Fruit fly (Drosophila melanogaster): ENCODE results near the gene RYa-R.

RYa-R gene

dm6 chr3R:27002787-27003186, 6.0 kb downstream of the RYa-R start:
- TF ChIP-seq Eip75B (GFP tag; optimal IDR thresholded peaks at IDR 0.05) (no peak), Met (GFP tag; optimal IDR thresholded peaks at IDR 0.05) (no peak), CG15336 (GFP tag; IDR thresholded peaks at IDR 0.05) (no peak), CG6163 (GFP tag; IDR thresholded peaks at IDR 0.05) (no peak), Ets96B (tag; optimal IDR thresholded peaks at IDR 0.05) (no peak)

DNA sequence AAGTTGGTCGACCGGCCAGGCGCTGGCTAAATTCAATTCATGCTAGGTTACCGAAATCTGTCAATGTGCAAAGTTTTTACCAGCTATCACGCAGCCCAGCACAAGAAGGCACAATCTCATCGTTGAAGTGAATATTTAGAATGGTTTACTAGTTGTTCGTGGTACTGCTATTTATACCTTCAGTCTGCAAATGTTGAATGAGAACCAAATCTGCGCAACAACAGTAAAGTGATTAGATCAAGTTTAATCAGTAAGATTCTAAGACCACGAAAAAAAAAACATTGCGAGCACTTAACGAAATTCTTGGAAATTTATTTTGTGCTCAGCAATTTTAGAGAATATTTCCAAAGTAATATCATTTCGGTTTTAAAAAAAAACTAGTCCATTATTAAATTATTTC, 8.6 kb downstream of the RYa-R start, which contains the start of gene CG6296:
Gene CG6296, minus strand, starts transcription at position 132 of the 400 bp plus-strand sequence.
- TF ChIP-seq CG7368 (GFP tag; optimal IDR thresholded peaks at IDR 0.05) (no peak), CG8632 (GFP tag; optimal IDR thresholded peaks at IDR 0.05) (no peak), CG16779 (tag; optimal IDR thresholded peaks at IDR 0.05) (no peak), Ets96B (tag; optimal IDR thresholded peaks at IDR 0.05) (no peak), CG11294 (GFP tag; IDR thresholded peaks at IDR 0.05) (no peak), cyc (GFP tag; optimal IDR thresholded peaks at IDR 0.05) (no peak), Blimp-1 (GFP tag; optimal IDR thresholded peaks at IDR 0.05) (no peak), fd85E (GFP tag; optimal IDR thresholded peaks at IDR 0.05) (no peak), topi (GFP tag; optimal IDR thresholded peaks at IDR 0.05) (no peak), fkh (GFP tag; optimal IDR thresholded peaks at IDR 0.05) (no peak), Smox (GFP tag; optimal IDR thresholded peaks at IDR 0.05) (no peak), spab (GFP tag; optimal IDR thresholded peaks at IDR 0.05) (no peak), esn (GFP tag; optimal IDR thresholded peaks at IDR 0.05) (no peak), acj6 (GFP tag; optimal IDR thresholded peaks at IDR 0.05) (no peak), net (GFP tag; optimal IDR thresholded peaks at IDR 0.05) (no peak), eg (GFP tag; IDR thresholded peaks at IDR 0.05) (no peak)

DNA sequence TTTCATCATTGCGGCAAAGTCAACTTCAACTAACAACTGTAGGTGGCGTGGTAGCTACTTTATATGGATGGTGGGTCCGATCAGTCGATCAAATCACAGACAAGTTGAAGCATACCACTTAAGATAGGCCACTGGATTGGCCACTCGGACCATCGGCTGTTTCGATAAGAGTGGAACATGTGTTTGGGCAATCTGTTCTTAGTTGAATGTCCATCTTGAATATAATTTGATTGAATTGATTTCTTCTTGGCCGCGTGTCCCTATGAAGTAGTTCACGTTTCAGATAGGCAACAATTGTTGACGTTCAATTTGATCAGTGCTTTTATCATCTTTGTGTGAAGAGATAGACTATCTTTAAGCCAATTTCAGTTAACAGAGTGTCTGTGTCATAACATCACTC, 10.2 kb downstream of the RYa-R start, which contains the start of gene CG6295:
Gene CG6295, minus strand, starts transcription at position 34 of the 400 bp plus-strand sequence.
- no peak for TF ChIP-seq Gug (GFP tag; IDR thresholded peaks at IDR 0.05)
- TF ChIP-seq Hr38 (GFP tag; optimal IDR thresholded peaks at IDR 0.05), result no peak
- no peak for TF ChIP-seq CG11902 (GFP tag; optimal IDR thresholded peaks at IDR 0.05)
- no peak for TF ChIP-seq CG11294 (GFP tag; IDR thresholded peaks at IDR 0.05)
- no peak for TF ChIP-seq Hr4 (GFP tag; optimal IDR thresholded peaks at IDR 0.05)
- no peak for TF ChIP-seq vri (GFP tag; optimal IDR thresholded peaks at IDR 0.05)
- TF ChIP-seq OdsH (GFP tag; optimal IDR thresholded peaks at IDR 0.05), result no peak
- TF ChIP-seq dsx (GFP tag; optimal IDR thresholded peaks at IDR 0.05; ENCODE audit: poor library complexity, severe bottlenecking), result no peak
- TF ChIP-seq CG8119 (GFP tag; IDR thresholded peaks at IDR 0.05), result no peak

DNA sequence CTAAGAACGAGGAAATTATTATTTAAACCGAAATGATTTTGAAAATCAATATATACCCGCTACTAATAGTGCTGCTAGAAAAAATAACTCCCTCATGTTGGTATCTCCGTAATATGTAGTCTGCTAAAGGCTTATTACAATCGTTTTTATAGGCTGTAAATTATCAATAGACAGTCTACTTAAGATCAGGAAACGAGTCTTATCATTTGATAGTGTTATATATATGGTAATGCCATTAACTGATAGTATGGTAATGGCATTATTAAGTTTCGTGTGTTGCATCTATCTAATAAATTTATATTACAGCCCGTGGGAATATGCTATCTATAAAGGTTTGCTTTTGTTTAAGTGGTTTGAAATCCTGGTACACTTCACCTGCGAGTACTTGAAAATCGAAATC, 21.4 kb downstream of the RYa-R start, which contains the start of gene CG17192:
Gene CG17192, minus strand, starts transcription at position 101 of the 400 bp plus-strand sequence.
- no peak for TF ChIP-seq fkh (GFP tag; optimal IDR thresholded peaks at IDR 0.05)
- no peak for TF ChIP-seq esn (GFP tag; optimal IDR thresholded peaks at IDR 0.05)
- no peak for TF ChIP-seq CG3919 (GFP tag; optimal IDR thresholded peaks at IDR 0.05)
- TF ChIP-seq CG11762 (GFP tag; optimal IDR thresholded peaks at IDR 0.05; ENCODE audit: insufficient read depth), result no peak
- no peak for TF ChIP-seq Blimp-1 (GFP tag; optimal IDR thresholded peaks at IDR 0.05)
- TF ChIP-seq CG7368 (GFP tag; optimal IDR thresholded peaks at IDR 0.05), result no peak
- no peak for TF ChIP-seq CG1621 (tag; optimal IDR thresholded peaks at IDR 0.05)
- no peak for TF ChIP-seq Eip75B (GFP tag; optimal IDR thresholded peaks at IDR 0.05)
- TF ChIP-seq CG6276 (GFP tag; optimal IDR thresholded peaks at IDR 0.05), result no peak
- TF ChIP-seq lz (GFP tag; optimal IDR thresholded peaks at IDR 0.05), result no peak
- TF ChIP-seq CG8632 (GFP tag; optimal IDR thresholded peaks at IDR 0.05), result no peak

DNA sequence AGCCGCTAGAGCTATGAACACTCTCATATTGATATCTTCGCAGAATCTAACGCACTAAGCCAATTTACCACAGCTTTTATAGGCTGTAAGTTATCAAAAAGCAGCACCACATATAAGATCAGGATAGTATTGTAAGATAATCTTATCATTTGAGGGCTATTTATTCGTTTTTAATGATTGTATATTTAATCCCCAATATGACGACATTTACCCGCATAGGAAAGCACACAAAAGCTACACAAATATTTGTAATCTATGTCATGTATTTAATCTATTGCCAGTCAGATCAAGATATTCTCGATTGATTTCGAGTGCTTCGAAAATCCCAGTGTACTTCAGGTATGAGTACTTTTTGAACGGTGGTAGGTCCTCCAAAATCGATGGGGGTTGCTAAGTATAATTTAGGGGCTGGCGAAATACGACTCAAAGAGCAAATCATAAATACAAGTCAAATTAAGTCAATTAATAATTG, 23.0 kb downstream of the RYa-R start, which contains the start of gene CG17191:
Gene CG17191, minus strand, starts transcription at position 51 of the 472 bp plus-strand sequence.
- TF ChIP-seq Sox14 (GFP tag; optimal IDR thresholded peaks at IDR 0.05) (no peak), CG8632 (GFP tag; optimal IDR thresholded peaks at IDR 0.05) (no peak), Hr38 (GFP tag; optimal IDR thresholded peaks at IDR 0.05) (no peak), CG10631 (GFP tag; optimal IDR thresholded peaks at IDR 0.05) (no peak), esn (GFP tag; optimal IDR thresholded peaks at IDR 0.05) (no peak), CG15336 (GFP tag; IDR thresholded peaks at IDR 0.05) (no peak), spab (GFP tag; optimal IDR thresholded peaks at IDR 0.05) (no peak), CG8119 (GFP tag; IDR thresholded peaks at IDR 0.05) (no peak), Lpt (GFP tag; optimal IDR thresholded peaks at IDR 0.05) (no peak), CG11762 (GFP tag; optimal IDR thresholded peaks at IDR 0.05; ENCODE audit: insufficient read depth) (no peak), CG6276 (GFP tag; optimal IDR thresholded peaks at IDR 0.05) (no peak), achi (GFP tag; optimal IDR thresholded peaks at IDR 0.05) (no peak), vri (GFP tag; optimal IDR thresholded peaks at IDR 0.05) (no peak), CG10669 (GFP tag; optimal IDR thresholded peaks at IDR 0.05) (no peak), acj6 (GFP tag; optimal IDR thresholded peaks at IDR 0.05) (no peak)
